Worm (Caenorhabditis elegans) whole organism, midembryonic: Measurements from ENCODE around the gene F40F9.10.

Source experiments
- T22C8.4 ChIP-seq: fragments of 200-800 bp; sonication (Bioruptor generic); IDR thresholded peaks from 2 replicates; pipeline ENCODE4 v1.3.6; 2022; ENCODE audit warnings: missing genetic modification characterization, missing compliant biosample characterization
- flt-1 ChIP-seq: fragments of 200-800 bp; sonication (Bioruptor generic); IDR thresholded peaks from 2 replicates; pipeline ENCODE4 v1.3.6; 2022; ENCODE audit warnings: missing genetic modification characterization, missing compliant biosample characterization
- klf-2 ChIP-seq: fragments of 200-800 bp; sonication (Bioruptor generic); conservative IDR thresholded peaks from 2 replicates; pipeline ENCODE4 v1.3.6; 2022; ENCODE audit warnings: missing genetic modification reagents, missing genetic modification characterization, missing compliant biosample characterization
- med-1 ChIP-seq: sonication (generic microtip); optimal IDR thresholded peaks from 2 replicates; lab custom pipeline; 2017; ENCODE audit warnings: missing genetic modification characterization, mild to moderate bottlenecking, missing compliant biosample characterization, antibody characterized with exemption, missing genetic modification reagents; ENCODE audit not compliant: insufficient read depth
- ref-1 ChIP-seq: fragments of 200-800 bp; sonication (Bioruptor generic); conservative IDR thresholded peaks from 2 replicates; pipeline ENCODE4 v1.3.6; 2022; ENCODE audit warnings: missing genetic modification reagents, missing genetic modification characterization, missing compliant biosample characterization
- tab-1 ChIP-seq: fragments of 200-800 bp; sonication (Bioruptor generic); IDR thresholded peaks from 2 replicates; pipeline ENCODE4 v1.3.6; 2022; ENCODE audit warnings: missing genetic modification characterization, missing compliant biosample characterization
- ztf-23 ChIP-seq: fragments of 200-800 bp; sonication (Bioruptor generic); IDR thresholded peaks from 2 replicates; pipeline ENCODE4 v1.3.6; 2022; ENCODE audit warnings: missing genetic modification reagents, missing genetic modification characterization, missing compliant biosample characterization

- TF ChIP-seq tab-1 (no peak), T22C8.4 (no peak), ztf-23 (GFP tag; lab: Robert Waterston, UW) (no peak), med-1 (no peak), flt-1 (GFP tag; lab: Robert Waterston, UW) (no peak), ref-1 (no peak), klf-2 (no peak)
These were observed 12.3 kb upstream of the F40F9.10 start for ce11 chrV:9725719-9726118.
